Worm (Caenorhabditis elegans) whole organism, L1 larva: ENCODE data around the gene F20D6.12.

Experiments
- C34B4.2 ChIP-seq: sonication (generic microtip); optimal IDR thresholded peaks from 2 replicates; lab custom pipeline; 2017; ENCODE audit warnings: mild to moderate bottlenecking, missing genetic modification characterization, missing compliant biosample characterization
- aha-1 ChIP-seq: fragments of 150-350 bp; optimal IDR thresholded peaks from 2 replicates; lab custom pipeline; 2014; ENCODE audit warnings: missing biosample characterization, missing genetic modification characterization
- alr-1 ChIP-seq: fragments of 200-800 bp; sonication (Bioruptor generic); optimal IDR thresholded peaks from 2 replicates; lab custom pipeline; 2018; ENCODE audit warnings: borderline replicate concordance, mild to moderate bottlenecking, missing genetic modification characterization, missing compliant biosample characterization
- aly-2 ChIP-seq: fragments of 150-350 bp; optimal IDR thresholded peaks from 2 replicates; lab custom pipeline; 2014; ENCODE audit warnings: missing biosample characterization, missing genetic modification characterization
- ama-1 ChIP-seq: fragments of 150-350 bp; optimal IDR thresholded peaks from 2 replicates; lab custom pipeline; 2014
- ceh-63 ChIP-seq: fragments of 200-800 bp; sonication (Bioruptor generic); optimal IDR thresholded peaks from 2 replicates; lab custom pipeline; 2018; ENCODE audit warnings: mild to moderate bottlenecking, missing genetic modification characterization, missing compliant biosample characterization
- ceh-8 ChIP-seq: fragments of 200-800 bp; sonication (Bioruptor generic); optimal IDR thresholded peaks from 2 replicates; lab custom pipeline; 2018; ENCODE audit warnings: mild to moderate bottlenecking, missing genetic modification characterization, moderate library complexity, missing compliant biosample characterization
- ceh-88 ChIP-seq: fragments of 200-800 bp; sonication (Bioruptor generic); IDR thresholded peaks from 2 replicates; pipeline ENCODE4 v1.3.6; 2022; ENCODE audit warnings: missing genetic modification characterization, missing compliant biosample characterization
- ces-1 ChIP-seq: fragments of 150-350 bp; optimal IDR thresholded peaks from 2 replicates; lab custom pipeline; 2014; ENCODE audit warnings: missing biosample characterization, missing genetic modification reagents, missing genetic modification characterization
- dsc-1 ChIP-seq: sonication (generic microtip); optimal IDR thresholded peaks from 2 replicates; lab custom pipeline; 2016; ENCODE audit warnings: mild to moderate bottlenecking, missing genetic modification characterization, missing compliant biosample characterization
- efl-3 ChIP-seq: fragments of 200-800 bp; sonication (Bioruptor generic); optimal IDR thresholded peaks from 2 replicates; lab custom pipeline; 2018; ENCODE audit warnings: mild to moderate bottlenecking, missing genetic modification characterization, missing compliant biosample characterization
- egl-27 ChIP-seq, 2 experiments: fragments of 150-350 bp in 1 of 2; sonication (generic microtip); optimal IDR thresholded peaks; 3 replicates each; lab custom pipeline; 2017 to 2018; ENCODE audit warnings: missing biosample characterization in 2 of 2, missing genetic modification characterization in 2 of 2, missing genetic modification reagents in 2 of 2
- elt-3 ChIP-seq, 6 experiments: fragments of 150-350 bp in 1 of 6; sonication (generic microtip); optimal IDR thresholded peaks; 2 replicates each; lab custom pipeline; 2017 to 2018; ENCODE audit warnings: missing biosample characterization in 6 of 6, missing genetic modification characterization in 6 of 6, inconsistent platforms in 1 of 6
- ets-5 ChIP-seq: fragments of 200-800 bp; sonication (Bioruptor generic); IDR thresholded peaks from 2 replicates; pipeline ENCODE4 v1.3.6; 2022; ENCODE audit warnings: missing genetic modification characterization, missing compliant biosample characterization
- fkh-10 ChIP-seq: sonication (generic microtip); optimal IDR thresholded peaks from 2 replicates; lab custom pipeline; 2017; ENCODE audit warnings: missing biosample characterization, missing genetic modification reagents, missing genetic modification characterization
- fkh-4 ChIP-seq: sonication (generic microtip); optimal IDR thresholded peaks from 2 replicates; lab custom pipeline; 2016; ENCODE audit warnings: missing compliant biosample characterization, missing genetic modification characterization, borderline replicate concordance
- fkh-8 ChIP-seq: sonication (generic microtip); optimal IDR thresholded peaks from 2 replicates; lab custom pipeline; 2016; ENCODE audit warnings: mild to moderate bottlenecking, missing genetic modification characterization, missing compliant biosample characterization
- fos-1 ChIP-seq: fragments of 150-350 bp; optimal IDR thresholded peaks from 2 replicates; lab custom pipeline; 2014; ENCODE audit warnings: missing biosample characterization, missing genetic modification characterization
- grh-1 ChIP-seq: fragments of 200-800 bp; sonication (Bioruptor generic); IDR thresholded peaks from 2 replicates; pipeline ENCODE4 v1.3.6; 2022; ENCODE audit warnings: missing genetic modification reagents, missing genetic modification characterization, missing compliant biosample characterization
- hlh-17 ChIP-seq: fragments of 200-800 bp; sonication (Bioruptor generic); optimal IDR thresholded peaks from 2 replicates; lab custom pipeline; 2018; ENCODE audit warnings: missing genetic modification characterization, mild to moderate bottlenecking, missing compliant biosample characterization, moderate library complexity, borderline replicate concordance
- hlh-4 ChIP-seq: sonication (generic microtip); optimal IDR thresholded peaks from 2 replicates; lab custom pipeline; 2016; ENCODE audit warnings: mild to moderate bottlenecking, missing genetic modification characterization, missing compliant biosample characterization
- jun-1 ChIP-seq: fragments of 150-350 bp; optimal IDR thresholded peaks from 2 replicates; lab custom pipeline; 2014; ENCODE audit warnings: missing biosample characterization, missing genetic modification reagents, missing genetic modification characterization
- lin-14 ChIP-seq: fragments of 200-800 bp; sonication (Bioruptor generic); optimal IDR thresholded peaks from 2 replicates; lab custom pipeline; 2018; ENCODE audit warnings: mild to moderate bottlenecking, missing genetic modification characterization, moderate library complexity, missing compliant biosample characterization
- lin-35 ChIP-seq, 2 experiments: fragments of 150-350 bp; optimal IDR thresholded peaks; 2 replicates each; lab custom pipeline; 2014; ENCODE audit warnings: missing biosample characterization in 2 of 2, missing genetic modification characterization in 2 of 2, missing genetic modification reagents in 2 of 2
- mab-9 ChIP-seq: fragments of 200-800 bp; sonication (Bioruptor generic); IDR thresholded peaks from 2 replicates; pipeline ENCODE4 v1.3.6; 2022; ENCODE audit warnings: missing genetic modification reagents, missing genetic modification characterization, missing compliant biosample characterization
- mef-2 ChIP-seq: fragments of 150-350 bp; optimal IDR thresholded peaks from 2 replicates; lab custom pipeline; 2014; ENCODE audit warnings: missing biosample characterization, missing genetic modification characterization
- nhr-19 ChIP-seq: fragments of 200-800 bp; sonication (Bioruptor generic); conservative IDR thresholded peaks from 2 replicates; pipeline ENCODE4 v1.3.6; 2022; ENCODE audit warnings: missing genetic modification characterization, missing compliant biosample characterization
- nhr-237 ChIP-seq: fragments of 150-350 bp; optimal IDR thresholded peaks from 2 replicates; lab custom pipeline; 2014; ENCODE audit warnings: missing biosample characterization, missing genetic modification characterization
- nhr-71 ChIP-seq: sonication (generic microtip); optimal IDR thresholded peaks from 2 replicates; lab custom pipeline; 2016; ENCODE audit warnings: mild to moderate bottlenecking, missing genetic modification characterization, moderate library complexity, missing compliant biosample characterization
- nhr-76 ChIP-seq: sonication (generic microtip); optimal IDR thresholded peaks from 2 replicates; lab custom pipeline; 2017; ENCODE audit warnings: missing biosample characterization, missing genetic modification characterization
- nhr-90 ChIP-seq: sonication (generic microtip); optimal IDR thresholded peaks from 2 replicates; lab custom pipeline; 2016; ENCODE audit warnings: mild to moderate bottlenecking, missing genetic modification characterization, missing compliant biosample characterization; ENCODE audit not compliant: poor library complexity
- pag-3 ChIP-seq: sonication (generic microtip); optimal IDR thresholded peaks from 2 replicates; lab custom pipeline; 2017; ENCODE audit warnings: missing genetic modification characterization, mild to moderate bottlenecking, missing compliant biosample characterization, antibody characterized with exemption, borderline replicate concordance; ENCODE audit not compliant: insufficient read depth
- pax-3 ChIP-seq: fragments of 200-800 bp; sonication (Bioruptor generic); optimal IDR thresholded peaks from 2 replicates; lab custom pipeline; 2018; ENCODE audit warnings: mild to moderate bottlenecking, missing genetic modification characterization, moderate library complexity, missing compliant biosample characterization
- pqm-1 ChIP-seq: sonication (generic microtip); optimal IDR thresholded peaks from 3 replicates; lab custom pipeline; 2017; ENCODE audit warnings: missing biosample characterization, missing genetic modification characterization
- rnt-1 ChIP-seq: sonication (generic microtip); optimal IDR thresholded peaks from 2 replicates; lab custom pipeline; 2016; ENCODE audit warnings: mild to moderate bottlenecking, missing genetic modification characterization, moderate library complexity, missing compliant biosample characterization
- sox-4 ChIP-seq: sonication (generic microtip); optimal IDR thresholded peaks from 2 replicates; lab custom pipeline; 2016; ENCODE audit warnings: missing genetic modification characterization, missing compliant biosample characterization
- sup-37 ChIP-seq: fragments of 200-800 bp; sonication (Bioruptor generic); optimal IDR thresholded peaks from 2 replicates; lab custom pipeline; 2018; ENCODE audit warnings: mild to moderate bottlenecking, missing genetic modification characterization, missing compliant biosample characterization
- swsn-7 ChIP-seq: sonication (generic microtip); optimal IDR thresholded peaks from 2 replicates; lab custom pipeline; 2016; ENCODE audit warnings: missing genetic modification characterization, missing compliant biosample characterization
- unc-130 ChIP-seq: fragments of 150-350 bp; optimal IDR thresholded peaks from 2 replicates; lab custom pipeline; 2017; ENCODE audit warnings: missing biosample characterization, missing genetic modification characterization, inconsistent platforms
- unc-30 ChIP-seq: sonication (generic microtip); optimal IDR thresholded peaks from 2 replicates; lab custom pipeline; 2017; ENCODE audit warnings: missing biosample characterization, missing genetic modification characterization
- unc-86 ChIP-seq: sonication (generic microtip); optimal IDR thresholded peaks from 2 replicates; lab custom pipeline; 2016; ENCODE audit warnings: missing genetic modification characterization, missing compliant biosample characterization
- unc-98 ChIP-seq: fragments of 200-800 bp; sonication (Bioruptor generic); IDR thresholded peaks from 2 replicates; pipeline ENCODE4 v1.3.6; 2022; ENCODE audit warnings: missing genetic modification characterization, missing compliant biosample characterization
- vab-15 ChIP-seq: sonication (generic microtip); optimal IDR thresholded peaks from 2 replicates; lab custom pipeline; 2017; ENCODE audit warnings: missing genotype, mild to moderate bottlenecking, missing genetic modification characterization, missing compliant biosample characterization
- xbp-1 ChIP-seq: sonication (generic microtip); optimal IDR thresholded peaks from 2 replicates; lab custom pipeline; 2016; ENCODE audit warnings: missing genetic modification characterization, missing compliant biosample characterization
- ztf-4 ChIP-seq: fragments of 150-350 bp; optimal IDR thresholded peaks from 2 replicates; lab custom pipeline; 2014; ENCODE audit warnings: missing biosample characterization, missing genetic modification characterization

Gene F20D6.12

DNA sequence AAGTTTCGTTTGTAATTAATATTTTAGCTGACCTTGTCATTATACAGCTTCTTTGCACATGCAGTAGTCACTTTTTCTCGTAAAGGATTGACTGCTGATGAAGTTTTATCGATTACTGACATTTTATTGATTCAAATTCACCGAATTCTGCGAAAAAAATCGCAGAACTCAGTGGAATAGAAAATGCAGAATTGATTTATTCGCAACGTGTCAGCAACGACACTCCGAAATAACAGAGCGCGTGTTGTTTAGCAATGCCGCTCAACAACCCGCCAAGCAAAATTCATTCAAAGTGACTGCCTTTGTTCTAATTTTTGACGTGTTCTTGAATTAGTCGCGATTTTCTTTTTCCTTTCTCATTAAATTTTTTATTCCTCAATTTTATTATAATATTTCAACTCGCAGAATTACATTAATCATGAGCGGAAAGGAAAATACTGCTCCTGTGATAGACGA, 31.2 kb upstream of the F20D6.12 start, which contains the start of the genes cogc-6 and air-1 (continued):
- TF ChIP-seq rnt-1 (tag; lab: Kevin White, UChicago) (peak; percentile 18), unc-98 (GFP tag; lab: Robert Waterston, UW) (no peak), sup-37 (GFP tag; lab: Kevin White, UChicago) (no peak), swsn-7 (tag; lab: Kevin White, UChicago) (peak; percentile 15), ceh-63 (no peak), grh-1 (GFP tag; lab: Robert Waterston, UW) (no peak), nhr-71 (tag; lab: Kevin White, UChicago) (peak; percentile 31), ceh-88 (no peak), aha-1 (tag; lab: Kevin White, UChicago) (no peak), vab-15 (no peak), xbp-1 (tag; lab: Kevin White, UChicago) (no peak), unc-30 (tag; lab: Kevin White, UChicago) (no peak), nhr-237 (no peak), egl-27 (tag; optimal IDR thresholded peaks at IDR 0.05; lab: Kevin White, UChicago) (no peak)

DNA sequence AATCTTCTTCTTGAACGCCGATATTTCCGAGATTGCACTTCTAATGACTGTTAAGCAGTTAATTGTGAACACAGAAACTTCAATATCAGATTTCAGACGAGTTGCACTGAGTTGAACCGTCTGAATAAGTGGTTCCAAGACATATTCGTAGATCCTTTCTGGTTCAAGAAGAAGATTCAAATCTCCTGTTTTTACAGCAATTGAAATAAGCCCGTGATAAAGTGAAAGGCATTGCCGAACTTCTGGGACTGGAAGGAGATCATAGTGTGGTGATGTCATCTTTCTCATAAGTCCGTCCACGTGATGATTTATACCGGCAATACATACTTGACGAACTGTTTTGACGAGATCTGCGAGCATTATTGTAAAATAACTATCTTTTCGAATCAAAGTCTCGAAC, 29.6 kb upstream of the F20D6.12 start:
- no peak for TF ChIP-seq nhr-19
- no peak for TF ChIP-seq jun-1
- no peak for TF ChIP-seq pqm-1 (tag; lab: Kevin White, UChicago)
- no peak for TF ChIP-seq swsn-7 (tag; lab: Kevin White, UChicago)
- no peak for TF ChIP-seq vab-15
- TF ChIP-seq unc-130 (tag; lab: Kevin White, UChicago) = no peak
- no peak for TF ChIP-seq mab-9 (GFP tag; lab: Robert Waterston, UW)
- TF ChIP-seq ces-1 (GFP tag; lab: Kevin White, UChicago) = no peak
- no peak for TF ChIP-seq ets-5 (GFP tag; lab: Robert Waterston, UW)
- no peak for TF ChIP-seq hlh-17 (GFP tag; lab: Kevin White, UChicago)
- TF ChIP-seq nhr-90 (tag; lab: Kevin White, UChicago) = no peak
- no peak for TF ChIP-seq ama-1 (lab: Kevin White, UChicago)
- TF ChIP-seq lin-14 (GFP tag; lab: Kevin White, UChicago) = no peak
- TF ChIP-seq sup-37 (GFP tag; lab: Kevin White, UChicago) = no peak
- no peak for TF ChIP-seq hlh-4 (tag; lab: Kevin White, UChicago)
- no peak for TF ChIP-seq alr-1 (tag; lab: Kevin White, UChicago)

DNA sequence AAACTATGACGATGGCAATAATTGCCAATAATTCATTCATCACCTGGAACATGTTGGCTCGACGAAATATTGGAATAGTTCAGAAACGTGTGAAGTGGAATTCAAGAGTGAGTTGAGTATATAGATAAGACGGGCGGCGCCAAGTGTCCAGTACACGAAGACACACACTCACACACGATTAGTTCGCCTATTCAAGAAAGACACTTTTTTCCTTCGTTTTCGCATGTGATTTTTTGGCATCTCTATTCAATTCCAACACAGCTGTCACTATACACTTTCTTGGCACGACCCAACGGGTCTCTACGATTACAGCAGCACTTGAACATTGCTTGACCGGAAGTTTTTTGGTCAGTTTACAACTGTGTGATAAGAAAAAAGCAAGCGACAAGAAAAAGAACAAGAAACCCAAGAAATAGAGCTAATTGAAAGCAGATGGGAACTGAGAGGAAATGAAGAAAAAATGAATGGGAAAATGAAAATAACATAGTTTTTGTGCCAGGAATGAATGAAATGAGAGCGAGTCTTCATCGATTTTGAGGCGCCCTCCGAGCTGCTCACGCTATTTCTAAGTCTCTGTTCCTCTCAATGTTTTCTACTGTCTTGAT, 27.8 kb upstream of the F20D6.12 start, which contains the start of gene K07C11.8:
K07C11.8 (minus strand) TSS at position 224 of the 605 bp plus-strand sequence.
- TF ChIP-seq fos-1 (tag; lab: Kevin White, UChicago) (no peak), elt-3 (tag; optimal IDR thresholded peaks at IDR 0.05; lab: Kevin White, UChicago) (no peak), fkh-4 (peak; percentile 23), aly-2 (tag; lab: Kevin White, UChicago) (no peak), unc-86 (tag; lab: Kevin White, UChicago) (no peak), grh-1 (GFP tag; lab: Robert Waterston, UW) (no peak), ama-1 (lab: Kevin White, UChicago) (no peak), ceh-63 (no peak), fkh-8 (tag; lab: Kevin White, UChicago) (no peak), ztf-4 (no peak), unc-98 (GFP tag; lab: Robert Waterston, UW) (no peak), hlh-17 (GFP tag; lab: Kevin White, UChicago) (no peak), alr-1 (tag; lab: Kevin White, UChicago) (no peak), sox-4 (no peak), sup-37 (GFP tag; lab: Kevin White, UChicago) (no peak), ceh-8 (GFP tag; lab: Kevin White, UChicago) (no peak), dsc-1 (peak; percentile 88), fkh-10 (GFP tag; lab: Kevin White, UChicago) (peak; percentile 51), C34B4.2 (tag; lab: Kevin White, UChicago) (no peak), efl-3 (GFP tag; lab: Kevin White, UChicago) (no peak), pax-3 (tag; lab: Kevin White, UChicago) (no peak), xbp-1 (tag; lab: Kevin White, UChicago) (no peak), lin-35 (GFP tag; optimal IDR thresholded peaks at IDR 0.05; lab: Kevin White, UChicago) (peak in 1 of 2 experiments; percentile 13), swsn-7 (tag; lab: Kevin White, UChicago) (no peak), nhr-71 (tag; lab: Kevin White, UChicago) (peak; percentile 10), pag-3 (tag; lab: Kevin White, UChicago) (no peak), nhr-19 (no peak), mef-2 (tag; lab: Kevin White, UChicago) (no peak), nhr-76 (tag; lab: Kevin White, UChicago) (no peak), rnt-1 (tag; lab: Kevin White, UChicago) (no peak), hlh-4 (tag; lab: Kevin White, UChicago) (no peak)
